Fruit fly (Drosophila melanogaster) Kc167 (cell line): Measurements from ENCODE around the gene Gcn5.

Experiments used
- Myc ChIP-seq: fragments of >200 bp; optimal IDR thresholded peaks from 2 replicates; lab custom pipeline; 2017; ENCODE audit warnings: missing external identifiers
- Sin3A ChIP-seq: fragments of >200 bp; optimal IDR thresholded peaks from 2 replicates; lab custom pipeline; 2018; ENCODE audit warnings: missing external identifiers
- h ChIP-seq: fragments of >200 bp; optimal IDR thresholded peaks from 3 replicates; lab custom pipeline; 2018; ENCODE audit warnings: missing external identifiers
- insv ChIP-seq: fragments of >200 bp; optimal IDR thresholded peaks from 3 replicates; lab custom pipeline; 2018; ENCODE audit warnings: missing external identifiers
- psq ChIP-seq: fragments of >200 bp; optimal IDR thresholded peaks from 2 replicates; lab custom pipeline; 2017; ENCODE audit warnings: missing external identifiers
- ttk ChIP-seq: sonication (Bioruptor generic); optimal IDR thresholded peaks from 2 replicates; lab custom pipeline; 2017; ENCODE audit warnings: missing external identifiers

Gcn5 gene

dm6 chr3L:12533392-12534070, 9.7 kb upstream of the Gcn5 start, which contains the start of the genes Tsf2 and CG34242:
TSS of gene Tsf2 (minus strand) at chr3L:12533724.
TSS of gene CG34242 (plus strand) at chr3L:12533996.
- TF ChIP-seq psq (lab: Kevin White, UChicago) (no peak), ttk (lab: Kevin White, UChicago) (no peak), insv (lab: Kevin White, UChicago) (no peak), h (lab: Kevin White, UChicago) (no peak), Myc (lab: Kevin White, UChicago) (no peak), Sin3A (lab: Kevin White, UChicago) (no peak)

dm6 chr3L:12532220-12532619, 8.4 kb upstream of the Gcn5 start:
- TF ChIP-seq Sin3A (lab: Kevin White, UChicago) (no peak), ttk (lab: Kevin White, UChicago) (no peak), h (lab: Kevin White, UChicago) (no peak), insv (lab: Kevin White, UChicago) (no peak), Myc (lab: Kevin White, UChicago) (no peak), psq (lab: Kevin White, UChicago) (no peak)

- TF ChIP-seq h (lab: Kevin White, UChicago) (no peak), insv (lab: Kevin White, UChicago) (no peak), psq (lab: Kevin White, UChicago) (no peak)
Measured at dm6 chr3L:12530044-12530443, 6.2 kb upstream of the Gcn5 start, which contains the start of gene nst. TSS of gene nst (minus strand) at chr3L:12530171.

dm6 chr3L:12529431-12530007, 5.7 kb upstream of the Gcn5 start:
- TF ChIP-seq psq (lab: Kevin White, UChicago) = no peak
- TF ChIP-seq Sin3A (lab: Kevin White, UChicago) = no peak
- no peak for TF ChIP-seq ttk (lab: Kevin White, UChicago)
- TF ChIP-seq insv (lab: Kevin White, UChicago) = no peak
- TF ChIP-seq Myc (lab: Kevin White, UChicago) = no peak
- TF ChIP-seq h (lab: Kevin White, UChicago) = no peak

- TF ChIP-seq h (lab: Kevin White, UChicago) (no peak), insv (lab: Kevin White, UChicago) (no peak), ttk (lab: Kevin White, UChicago) (no peak), Myc (lab: Kevin White, UChicago) (no peak), psq (lab: Kevin White, UChicago) (no peak), Sin3A (lab: Kevin White, UChicago) (no peak)
Measured at dm6 chr3L:12526433-12527113, 2.8 kb upstream of the Gcn5 start, which contains the start of gene eIF2beta. TSS of gene eIF2beta (minus strand) at chr3L:12526731.

- TF ChIP-seq insv (lab: Kevin White, UChicago) = no peak
- TF ChIP-seq Myc (lab: Kevin White, UChicago) = no peak
- no peak for TF ChIP-seq h (lab: Kevin White, UChicago)
Measured at dm6 chr3L:12519315-12519714, 4.5 kb downstream of the Gcn5 start.

dm6 chr3L:12517443-12518209, 6.2 kb downstream of the Gcn5 start:
- no peak for TF ChIP-seq insv (lab: Kevin White, UChicago)
- no peak for TF ChIP-seq psq (lab: Kevin White, UChicago)
- TF ChIP-seq Myc (lab: Kevin White, UChicago) = no peak
- TF ChIP-seq h (lab: Kevin White, UChicago) = no peak
- no peak for TF ChIP-seq ttk (lab: Kevin White, UChicago)
- TF ChIP-seq Sin3A (lab: Kevin White, UChicago) = no peak

dm6 chr3L:12515691-12516455, 7.9 kb downstream of the Gcn5 start:
- TF ChIP-seq Myc (lab: Kevin White, UChicago) (no peak), insv (lab: Kevin White, UChicago) (no peak), h (lab: Kevin White, UChicago) (no peak), psq (lab: Kevin White, UChicago) (no peak), ttk (lab: Kevin White, UChicago) (no peak), Sin3A (lab: Kevin White, UChicago) (no peak)

dm6 chr3L:12514762-12515215, 9.0 kb downstream of the Gcn5 start, which contains the start of the genes sti and tral:
TSS of gene sti (minus strand) at chr3L:12514815.
TSS of gene tral (plus strand) at chr3L:12515059.
- TF ChIP-seq ttk (lab: Kevin White, UChicago) (no peak), Sin3A (lab: Kevin White, UChicago) (no peak), insv (lab: Kevin White, UChicago) (no peak), psq (lab: Kevin White, UChicago) (no peak), h (lab: Kevin White, UChicago) (no peak), Myc (lab: Kevin White, UChicago) (no peak)

- TF ChIP-seq Sin3A (lab: Kevin White, UChicago) = no peak
- TF ChIP-seq ttk (lab: Kevin White, UChicago) = no peak
- no peak for TF ChIP-seq psq (lab: Kevin White, UChicago)
- TF ChIP-seq insv (lab: Kevin White, UChicago) = no peak
- TF ChIP-seq h (lab: Kevin White, UChicago) = no peak
- no peak for TF ChIP-seq Myc (lab: Kevin White, UChicago)
Measured at dm6 chr3L:12507571-12507970, 16.2 kb downstream of the Gcn5 start, which contains the start of gene CG10654. TSS of gene CG10654 (minus strand) at chr3L:12507840.
